Worm (Caenorhabditis elegans) whole organism, L4/young adult: ENCODE data around the gene skn-1.

Experiments
- W03F9.2 ChIP-seq: fragments of 150-350 bp; optimal IDR thresholded peaks from 2 replicates; lab custom pipeline; 2014; ENCODE audit warnings: missing biosample characterization, missing genetic modification characterization
- him-1 ChIP-seq: sonication (generic microtip); optimal IDR thresholded peaks from 2 replicates; lab custom pipeline; 2016; ENCODE audit warnings: missing genotype, missing genetic modification reagents, missing genetic modification characterization, missing compliant biosample characterization

DNA sequence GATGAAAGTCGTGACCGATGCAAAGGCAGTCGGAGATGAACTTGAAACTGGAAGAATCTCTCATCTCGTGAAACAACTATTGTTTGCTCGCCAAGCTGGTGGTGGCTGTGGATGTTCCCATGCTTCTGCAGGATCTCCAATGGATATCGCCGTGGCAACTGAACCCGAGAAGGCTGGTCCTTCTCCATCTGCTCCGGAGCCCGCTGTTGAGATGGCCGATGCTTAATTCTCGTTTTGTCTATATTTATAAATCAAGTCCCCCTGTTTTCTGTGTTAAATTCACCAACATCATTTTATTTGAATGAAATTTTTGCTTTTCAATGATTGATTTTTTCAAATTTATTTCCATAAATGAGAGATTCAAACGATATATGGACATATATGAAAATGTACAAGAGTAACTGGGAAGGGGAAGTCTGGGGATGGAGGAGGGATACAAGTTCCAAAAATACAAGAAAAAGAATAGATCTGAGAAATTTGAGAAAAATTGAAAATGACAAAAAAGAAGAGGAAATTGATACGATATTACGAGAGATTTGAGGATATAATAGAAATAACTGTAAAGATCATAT, 9.3 kb downstream of the skn-1 start:
- TF ChIP-seq him-1 (tag; lab: Kevin White, UChicago) (no peak), W03F9.2 (tag; lab: Kevin White, UChicago) (no peak)
